Fruit fly (Drosophila melanogaster) whole organism, embryonic: ENCODE results near the gene Rab23.

Experiments used
- Adf1 ChIP-seq: fragments of 200-800 bp; sonication (Bioruptor generic); IDR thresholded peaks from 2 replicates; pipeline ENCODE4 v1.3.6; 2022; ENCODE audit warnings: missing biosample characterization, missing genetic modification characterization
- Antp ChIP-seq: fragments of 200-800 bp; sonication (Bioruptor generic); optimal IDR thresholded peaks from 3 replicates; lab custom pipeline; 2016; ENCODE audit warnings: missing biosample characterization, missing genetic modification characterization
- Asciz ChIP-seq: fragments of 200-800 bp; sonication (Bioruptor generic); optimal IDR thresholded peaks from 2 replicates; lab custom pipeline; 2017; ENCODE audit warnings: missing biosample characterization, mild to moderate bottlenecking, missing genetic modification characterization, missing genetic modification reagents
- C15 ChIP-seq: fragments of 200-800 bp; sonication (Bioruptor generic); IDR thresholded peaks from 3 replicates; pipeline ENCODE4 v1.3.6; 2022; ENCODE audit warnings: missing biosample characterization, missing genetic modification characterization
- CG10209 ChIP-seq: fragments of 200-800 bp; sonication (Bioruptor generic); optimal IDR thresholded peaks from 3 replicates; lab custom pipeline; 2017; ENCODE audit warnings: missing biosample characterization, mild to moderate bottlenecking, missing genetic modification characterization, missing genetic modification reagents
- CG10462 ChIP-seq: fragments of 200-800 bp; sonication (Bioruptor generic); optimal IDR thresholded peaks from 2 replicates; lab custom pipeline; 2016; ENCODE audit warnings: missing biosample characterization, missing genetic modification characterization
- CG10543 ChIP-seq: fragments of 200-800 bp; sonication (Bioruptor generic); optimal IDR thresholded peaks from 3 replicates; lab custom pipeline; 2017; ENCODE audit warnings: missing biosample characterization, mild to moderate bottlenecking, missing genetic modification characterization, moderate library complexity
- CG11560 ChIP-seq: fragments of 200-800 bp; sonication (Bioruptor generic); IDR thresholded peaks from 3 replicates; pipeline ENCODE4 v1.3.6; 2022; ENCODE audit warnings: missing biosample characterization, missing genetic modification characterization
- CG12071 ChIP-seq: fragments of 200-800 bp; sonication (Bioruptor generic); optimal IDR thresholded peaks from 3 replicates; lab custom pipeline; 2018; ENCODE audit warnings: missing biosample characterization, mild to moderate bottlenecking, missing genetic modification characterization
- CG12299 ChIP-seq: fragments of 200-800 bp; sonication (Bioruptor generic); optimal IDR thresholded peaks from 2 replicates; lab custom pipeline; 2018; ENCODE audit warnings: missing biosample characterization, mild to moderate bottlenecking, missing genetic modification characterization
- CG1233 ChIP-seq: fragments of 200-800 bp; sonication (Bioruptor generic); optimal IDR thresholded peaks from 4 replicates; lab custom pipeline; 2018; ENCODE audit warnings: missing biosample characterization, mild to moderate bottlenecking, missing genetic modification characterization
- CG13775 ChIP-seq: fragments of 200-800 bp; sonication (Bioruptor generic); optimal IDR thresholded peaks from 3 replicates; lab custom pipeline; 2017; ENCODE audit warnings: missing biosample characterization, mild to moderate bottlenecking, missing genetic modification characterization
- CG14014 ChIP-seq: fragments of 200-800 bp; sonication (Bioruptor generic); IDR thresholded peaks from 2 replicates; pipeline ENCODE4 v1.3.6; 2022; ENCODE audit warnings: missing biosample characterization, missing genetic modification characterization
- CG16815 ChIP-seq: fragments of 200-800 bp; sonication (Bioruptor generic); optimal IDR thresholded peaks from 3 replicates; lab custom pipeline; 2017; ENCODE audit warnings: missing biosample characterization, mild to moderate bottlenecking, missing genetic modification characterization
- CG17568 ChIP-seq: fragments of 200-800 bp; sonication (Bioruptor generic); optimal IDR thresholded peaks from 2 replicates; lab custom pipeline; 2018; ENCODE audit warnings: missing biosample characterization, mild to moderate bottlenecking, missing genetic modification characterization, moderate library complexity
- CG17612 ChIP-seq: fragments of 200-800 bp; sonication (Bioruptor generic); IDR thresholded peaks from 2 replicates; pipeline ENCODE4 v1.3.6; 2022; ENCODE audit warnings: missing biosample characterization, missing genetic modification characterization
- CG2875 ChIP-seq: fragments of 200-800 bp; sonication (Bioruptor generic); optimal IDR thresholded peaks from 2 replicates; lab custom pipeline; 2017; ENCODE audit warnings: missing biosample characterization, mild to moderate bottlenecking, missing genetic modification characterization, missing genetic modification reagents
- CG30431 ChIP-seq: fragments of 200-800 bp; sonication (Bioruptor generic); optimal IDR thresholded peaks from 2 replicates; lab custom pipeline; 2017; ENCODE audit warnings: missing biosample characterization, missing genetic modification characterization
- CG32772 ChIP-seq: fragments of 200-800 bp; sonication (Bioruptor generic); IDR thresholded peaks from 2 replicates; pipeline ENCODE4 v1.3.6; 2022; ENCODE audit warnings: missing biosample characterization, missing genetic modification characterization
- CG3281 ChIP-seq: fragments of 200-800 bp; sonication (Bioruptor generic); optimal IDR thresholded peaks from 3 replicates; lab custom pipeline; 2017; ENCODE audit warnings: missing biosample characterization, mild to moderate bottlenecking, missing genetic modification characterization
- CG7357 ChIP-seq: fragments of 200-800 bp; sonication (Bioruptor generic); IDR thresholded peaks from 3 replicates; pipeline ENCODE4 v1.3.6; 2022; ENCODE audit warnings: missing biosample characterization, missing genetic modification characterization
- CG7556 ChIP-seq: fragments of 200-800 bp; sonication (Bioruptor generic); optimal IDR thresholded peaks from 2 replicates; lab custom pipeline; 2017; ENCODE audit warnings: missing biosample characterization, mild to moderate bottlenecking, missing genetic modification characterization
- Camta ChIP-seq: fragments of 200-800 bp; sonication (Bioruptor generic); optimal IDR thresholded peaks from 2 replicates; lab custom pipeline; 2016; ENCODE audit warnings: missing biosample characterization, missing genetic modification characterization
- D ChIP-seq, 2 experiments: fragments of 200-800 bp in 1 of 2; fragments of >200 bp in 1 of 2; sonication (Bioruptor generic) in 1 of 2; optimal IDR thresholded peaks; 2 replicates in 1 of 2; 3 replicates in 1 of 2; lab custom pipeline; 2017; ENCODE audit warnings: mild to moderate bottlenecking in 1 of 2, missing biosample characterization in 1 of 2, missing genetic modification characterization in 1 of 2, missing genetic modification reagents in 1 of 2
- Dbx ChIP-seq: fragments of 200-800 bp; sonication (Bioruptor generic); IDR thresholded peaks from 3 replicates; pipeline ENCODE4 v1.3.6; 2022; ENCODE audit warnings: missing biosample characterization, missing genetic modification characterization
- Dref ChIP-seq: fragments of 200-800 bp; sonication (Bioruptor generic); IDR thresholded peaks from 2 replicates; pipeline ENCODE4 v1.3.6; 2022; ENCODE audit warnings: missing biosample characterization, missing genetic modification characterization
- ERR ChIP-seq: fragments of 200-800 bp; sonication (Bioruptor generic); optimal IDR thresholded peaks from 2 replicates; lab custom pipeline; 2016; ENCODE audit warnings: missing biosample characterization, missing genetic modification characterization
- Hmx ChIP-seq: fragments of 200-800 bp; sonication (Bioruptor generic); optimal IDR thresholded peaks from 2 replicates; lab custom pipeline; 2016; ENCODE audit warnings: missing biosample characterization, missing genetic modification characterization
- Hr3 ChIP-seq: fragments of 200-800 bp; sonication (Bioruptor generic); optimal IDR thresholded peaks from 3 replicates; lab custom pipeline; 2016; ENCODE audit warnings: missing biosample characterization, missing genetic modification characterization
- NK7.1 ChIP-seq: fragments of 200-800 bp; sonication (Bioruptor generic); optimal IDR thresholded peaks from 3 replicates; lab custom pipeline; 2016; ENCODE audit warnings: missing biosample characterization, missing genetic modification characterization
- Ravus ChIP-seq: fragments of 200-800 bp; sonication (Bioruptor generic); IDR thresholded peaks from 2 replicates; pipeline ENCODE4 v1.3.6; 2022; ENCODE audit warnings: missing biosample characterization, missing genetic modification characterization
- Rfx ChIP-seq: fragments of 200-800 bp; sonication (Bioruptor generic); IDR thresholded peaks from 2 replicates; pipeline ENCODE4 v1.3.6; 2022; ENCODE audit warnings: missing biosample characterization, missing genetic modification characterization
- Six4 ChIP-seq: fragments of 200-800 bp; sonication (Bioruptor generic); optimal IDR thresholded peaks from 2 replicates; lab custom pipeline; 2016; ENCODE audit warnings: missing biosample characterization, missing genetic modification characterization
- Sry-β ChIP-seq: fragments of 200-800 bp; sonication (Bioruptor generic); optimal IDR thresholded peaks from 2 replicates; lab custom pipeline; 2018; ENCODE audit warnings: missing biosample characterization, mild to moderate bottlenecking, missing genetic modification characterization, moderate library complexity
- Taf1 ChIP-seq: fragments of 200-800 bp; sonication (Bioruptor generic); IDR thresholded peaks from 2 replicates; pipeline ENCODE4 v1.3.6; 2022; ENCODE audit warnings: missing biosample characterization, missing genetic modification characterization
- ato ChIP-seq: fragments of 200-800 bp; sonication (Bioruptor generic); IDR thresholded peaks from 2 replicates; pipeline ENCODE4 v1.3.6; 2022; ENCODE audit warnings: missing biosample characterization, missing genetic modification characterization; ENCODE audit not compliant: partially characterized antibody
- bigmax ChIP-seq: fragments of 200-800 bp; sonication (Bioruptor generic); optimal IDR thresholded peaks from 2 replicates; lab custom pipeline; 2018; ENCODE audit warnings: missing biosample characterization, mild to moderate bottlenecking, missing genetic modification characterization
- crp ChIP-seq, 2 experiments: fragments of 200-800 bp; sonication (Bioruptor generic); optimal IDR thresholded peaks; 2 replicates in 1 of 2; 3 replicates in 1 of 2; lab custom pipeline; 2017; ENCODE audit warnings: missing biosample characterization in 2 of 2, missing genetic modification characterization in 2 of 2, mild to moderate bottlenecking in 1 of 2, moderate library complexity in 1 of 2
- dysf ChIP-seq: fragments of 200-800 bp; sonication (Bioruptor generic); IDR thresholded peaks from 3 replicates; pipeline ENCODE4 v1.3.6; 2022; ENCODE audit warnings: missing biosample characterization, missing genetic modification characterization
- en ChIP-seq: fragments of 200-800 bp; sonication (Bioruptor generic); optimal IDR thresholded peaks from 2 replicates; lab custom pipeline; 2016; ENCODE audit warnings: missing biosample characterization, missing genetic modification characterization
- eve ChIP-seq, 2 experiments: fragments of >200 bp; optimal IDR thresholded peaks; 2 replicates each; lab custom pipeline; 2017; ENCODE audit warnings: missing biosample characterization in 2 of 2, missing genetic modification characterization in 2 of 2
- insv ChIP-seq, 2 experiments: fragments of 200-800 bp; sonication (Bioruptor generic); optimal IDR thresholded peaks; 3 replicates each; lab custom pipeline; 2016 to 2018; ENCODE audit warnings: missing biosample characterization in 2 of 2, missing genetic modification characterization in 2 of 2
- inv ChIP-seq: fragments of 200-800 bp; sonication (Bioruptor generic); IDR thresholded peaks from 2 replicates; pipeline ENCODE4 v1.3.6; 2022; ENCODE audit warnings: missing biosample characterization, missing genetic modification characterization; ENCODE audit not compliant: partially characterized antibody
- lola ChIP-seq, 3 experiments: fragments of >200 bp in 2 of 3; fragments of 200-800 bp in 1 of 3; sonication (Bioruptor generic) in 1 of 3; optimal IDR thresholded peaks; 2 replicates each; lab custom pipeline; 2017 to 2019; ENCODE audit warnings: missing biosample characterization in 3 of 3, missing genetic modification characterization in 3 of 3, mild to moderate bottlenecking in 1 of 3, moderate library complexity in 1 of 3
- odd ChIP-seq: fragments of 200-800 bp; sonication (Bioruptor generic); optimal IDR thresholded peaks from 2 replicates; lab custom pipeline; 2017; ENCODE audit warnings: missing biosample characterization, mild to moderate bottlenecking, missing genetic modification characterization
- ranshi ChIP-seq: fragments of 200-800 bp; sonication (Bioruptor generic); IDR thresholded peaks from 2 replicates; pipeline ENCODE4 v1.3.6; 2022; ENCODE audit warnings: missing biosample characterization, missing genetic modification characterization
- seq ChIP-seq: fragments of 200-800 bp; sonication (Bioruptor generic); IDR thresholded peaks from 2 replicates; pipeline ENCODE4 v1.3.6; 2022; ENCODE audit warnings: missing biosample characterization, missing genetic modification characterization
- sim ChIP-seq: fragments of 200-800 bp; sonication (Bioruptor generic); IDR thresholded peaks from 2 replicates; pipeline ENCODE4 v1.3.6; 2022; ENCODE audit warnings: missing biosample characterization, missing genetic modification characterization
- tin ChIP-seq: fragments of 200-800 bp; sonication (Bioruptor generic); optimal IDR thresholded peaks from 3 replicates; lab custom pipeline; 2016; ENCODE audit warnings: missing biosample characterization, missing genetic modification characterization

The Rab23 gene

DNA sequence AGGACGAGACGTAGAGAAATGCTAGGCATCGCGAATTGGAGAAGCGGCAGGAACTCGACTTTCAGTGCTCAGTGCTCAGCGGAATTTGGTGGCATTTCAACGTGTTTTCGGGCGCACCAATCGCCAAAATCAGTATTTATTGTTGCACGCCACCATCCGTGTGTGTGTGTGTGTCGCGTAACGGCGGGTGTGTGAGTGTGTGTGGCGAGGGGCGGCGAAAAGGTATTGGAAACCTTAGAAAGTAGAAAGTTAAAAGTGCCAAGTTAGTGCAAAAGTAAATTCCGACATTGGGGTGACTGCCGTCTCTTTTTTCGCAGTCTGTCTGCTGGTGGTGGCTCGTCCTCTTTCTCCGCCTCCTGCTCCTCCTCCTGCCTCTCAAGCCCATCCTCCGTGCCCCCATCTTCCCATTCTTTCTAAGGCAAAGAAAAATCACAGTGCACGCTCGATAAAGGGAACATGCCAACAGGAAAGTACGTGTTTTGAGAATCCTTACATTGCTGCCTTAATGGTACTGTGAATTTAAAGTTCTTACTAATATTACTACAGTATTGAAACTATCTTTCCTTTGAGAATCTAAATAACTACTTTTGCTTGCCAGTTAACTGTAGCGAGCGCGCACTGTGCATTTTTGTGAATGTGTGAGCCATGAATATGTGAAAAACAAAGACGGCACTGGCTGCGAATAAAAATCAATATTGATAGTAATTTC is 969 bp upstream of the Rab23 start (continued):
- no peak for TF ChIP-seq Camta (GFP tag; lab: Kevin White, UChicago)
- peak; percentile 48 for TF ChIP-seq CG10543 (GFP tag; lab: Kevin White, UChicago)
- no peak for TF ChIP-seq Sry-β (GFP tag; lab: Kevin White, UChicago)
- TF ChIP-seq dysf (GFP tag; lab: Robert Waterston, UW) = peak; percentile 61; the same call in 2 of the 3 replicates
- TF ChIP-seq ERR (GFP tag; lab: Kevin White, UChicago) = no peak
- TF ChIP-seq Taf1 (GFP tag; lab: Robert Waterston, UW) = no peak
- TF ChIP-seq crp (GFP tag; optimal IDR thresholded peaks at IDR 0.05; lab: Kevin White, UChicago) = no peak
- peak; percentile 34 for TF ChIP-seq CG12071 (GFP tag; lab: Kevin White, UChicago)
- no peak for TF ChIP-seq Asciz
- TF ChIP-seq odd (GFP tag; lab: Kevin White, UChicago) = no peak
- TF ChIP-seq D (optimal IDR thresholded peaks at IDR 0.05; lab: Kevin White, UChicago) = peak; percentile 7
- peak; percentile 33 for TF ChIP-seq D (GFP tag; optimal IDR thresholded peaks at IDR 0.05; lab: Kevin White, UChicago)
- no peak for TF ChIP-seq CG10462 (GFP tag; lab: Kevin White, UChicago)
- TF ChIP-seq CG11560 (tag; lab: Robert Waterston, UW) = 0 out of 3 replicates have a peak, but pooled peaks have one; percentile 29
- no peak; the same call in 1 of the 2 replicates for TF ChIP-seq CG32772
- TF ChIP-seq CG16815 (GFP tag; lab: Kevin White, UChicago) = peak; percentile 27
- TF ChIP-seq sim (GFP tag; lab: Robert Waterston, UW) = no peak
- TF ChIP-seq bigmax (GFP tag; lab: Kevin White, UChicago) = no peak
- TF ChIP-seq Ravus (GFP tag; lab: Robert Waterston, UW) = no peak
- no peak for TF ChIP-seq CG13775 (GFP tag; lab: Kevin White, UChicago)
- TF ChIP-seq Six4 (GFP tag; lab: Kevin White, UChicago) = no peak
- TF ChIP-seq insv (GFP tag; optimal IDR thresholded peaks at IDR 0.05; lab: Kevin White, UChicago) = no peak
- TF ChIP-seq en (GFP tag; lab: Kevin White, UChicago) = no peak
- peak; percentile 42 for TF ChIP-seq CG10209 (GFP tag; lab: Kevin White, UChicago)
- TF ChIP-seq NK7.1 = no peak
- no peak for TF ChIP-seq Dref (GFP tag; lab: Robert Waterston, UW)
- peak; percentile 11 for TF ChIP-seq CG1233 (GFP tag; lab: Kevin White, UChicago)
- TF ChIP-seq Hr3 = peak; percentile 24
- no peak for TF ChIP-seq ranshi (GFP tag; lab: Robert Waterston, UW)
- peak; percentile 45 for TF ChIP-seq Antp (GFP tag; lab: Kevin White, UChicago)
- peak; percentile 49; the same call in 1 of the 2 replicates for TF ChIP-seq Rfx (GFP tag; lab: Robert Waterston, UW)
- TF ChIP-seq tin (GFP tag; lab: Kevin White, UChicago) = peak; percentile 20
- TF ChIP-seq lola (GFP tag; optimal IDR thresholded peaks at IDR 0.05; lab: Kevin White, UChicago) = peak in 1 of 3 experiments; percentile 8
- no peak for TF ChIP-seq Hmx (GFP tag; lab: Kevin White, UChicago)
- TF ChIP-seq CG17612 (GFP tag; lab: Robert Waterston, UW) = no peak
- no peak for TF ChIP-seq ato (GFP tag; lab: Robert Waterston, UW)
- TF ChIP-seq CG14014 (GFP tag; lab: Robert Waterston, UW) = peak; percentile 62; the same call in 1 of the 2 replicates
- TF ChIP-seq CG7357 (GFP tag; lab: Robert Waterston, UW) = no peak
- TF ChIP-seq Adf1 (GFP tag; lab: Robert Waterston, UW) = no peak
- TF ChIP-seq CG30431 (GFP tag; lab: Kevin White, UChicago) = peak; percentile 18
- TF ChIP-seq Dbx (GFP tag; lab: Robert Waterston, UW) = 0 out of 3 replicates have a peak, but pooled peaks have one; percentile 41
- TF ChIP-seq CG3281 (GFP tag; lab: Kevin White, UChicago) = peak; percentile 60
- peak; percentile 57 for TF ChIP-seq CG7556 (GFP tag; lab: Kevin White, UChicago)
- 0 out of 2 replicates have a peak, but pooled peaks have one; percentile 5 for TF ChIP-seq seq (GFP tag; lab: Robert Waterston, UW)
- peak; percentile 51 for TF ChIP-seq CG12299 (tag; lab: Kevin White, UChicago)
- TF ChIP-seq CG2875 (GFP tag; lab: Kevin White, UChicago) = no peak
- TF ChIP-seq C15 (GFP tag; lab: Robert Waterston, UW) = no peak
- TF ChIP-seq inv (GFP tag; lab: Robert Waterston, UW) = no peak
- no peak for TF ChIP-seq eve (GFP tag; optimal IDR thresholded peaks at IDR 0.05; lab: Kevin White, UChicago)
- no peak for TF ChIP-seq CG17568 (GFP tag; lab: Kevin White, UChicago)
